Worm (Caenorhabditis elegans): ENCODE measurements around the gene F44F4.15.
"Not testable (repeated sequence)": the region's sequence is repeated elsewhere in the genome, so short reads cannot be mapped to it uniquely, and the experiment has no call there.

F44F4.15 gene

DNA sequence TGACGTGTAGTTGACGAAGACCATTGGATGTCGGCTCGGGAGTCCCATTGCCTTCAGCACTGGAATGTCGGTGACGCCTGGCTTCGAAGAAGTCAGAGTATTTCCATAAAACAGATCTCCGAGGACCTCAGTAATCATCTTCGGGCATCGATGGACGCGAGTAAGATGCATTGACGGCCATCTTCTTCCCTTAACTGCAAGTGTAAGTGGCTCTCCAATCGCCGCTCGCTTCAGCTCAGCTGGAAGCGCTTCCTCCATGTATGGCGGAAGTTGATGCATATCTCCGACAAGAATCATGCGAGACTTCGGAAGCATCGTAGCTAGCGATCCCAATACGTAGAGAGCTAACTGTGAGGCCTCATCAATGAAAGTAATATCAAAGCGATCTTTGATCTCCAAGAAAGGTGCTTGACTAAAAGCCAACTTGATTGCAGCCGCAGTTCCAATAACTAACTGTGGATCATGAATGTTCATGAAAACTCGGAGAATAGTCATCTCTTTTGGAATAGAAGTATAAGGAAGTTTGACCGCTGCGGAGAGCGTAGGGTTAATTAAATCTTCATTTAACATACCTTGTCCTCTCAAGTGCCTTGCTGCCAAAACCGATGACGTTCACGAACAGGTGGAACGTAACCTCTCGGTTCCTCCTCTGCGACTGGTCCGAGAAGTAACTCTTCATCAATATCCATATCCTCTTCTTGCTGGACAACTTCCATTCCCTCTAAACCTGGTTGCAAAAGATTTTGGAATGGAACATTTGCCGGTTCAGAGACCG is 19.7 kb downstream of the F44F4.15 start:
- TF ChIP-seq ceh-13 (GFP tag; optimal IDR thresholded peaks at IDR 0.05) (no peak), flt-1 (GFP tag; IDR thresholded peaks at IDR 0.05) (no peak), tbx-37 (GFP tag; conservative IDR thresholded peaks at IDR 0.05) (no peak), ceh-36 (tag; optimal IDR thresholded peaks at IDR 0.05) (no peak), tra-4 (tag; optimal IDR thresholded peaks at IDR 0.05) (no peak), B0310.2 (tag; optimal IDR thresholded peaks at IDR 0.05) (no peak), ets-7 (tag; optimal IDR thresholded peaks at IDR 0.05) (no peak), F13C5.2 (tag; optimal IDR thresholded peaks at IDR 0.05) (no peak), scrt-1 (GFP tag; IDR thresholded peaks at IDR 0.05) (no peak), pes-1 (GFP tag; IDR thresholded peaks at IDR 0.05) (no peak), hmg-4 (GFP tag; optimal IDR thresholded peaks at IDR 0.05) (no peak), hnd-1 (tag; optimal IDR thresholded peaks at IDR 0.05) (no peak)

DNA sequence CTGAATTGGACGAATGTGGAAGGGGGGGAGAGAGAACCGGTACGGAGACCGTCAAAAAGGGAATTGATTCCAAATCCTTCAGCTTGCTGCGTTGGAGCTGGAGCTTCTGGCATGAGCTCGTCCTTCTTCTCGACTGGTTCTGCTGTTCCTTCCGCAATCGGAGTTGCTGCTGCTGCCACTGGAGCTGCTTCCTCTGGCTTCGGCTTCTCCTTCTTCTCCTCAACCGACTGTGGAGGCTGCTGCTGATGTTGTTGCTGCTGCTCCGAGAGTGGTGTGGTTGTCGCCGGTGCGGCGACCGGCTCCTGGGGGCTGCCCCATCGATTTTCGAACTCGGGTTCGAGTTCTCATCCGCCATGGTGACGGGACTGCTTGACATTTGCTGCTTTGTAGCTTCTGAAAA is 20.3 kb downstream of the F44F4.15 start, which contains the start of gene R03D7.2:
TSS of gene R03D7.2 (minus strand) at position 399 of the 400 bp plus-strand sequence.
- no peak for TF ChIP-seq hmg-4 (GFP tag; optimal IDR thresholded peaks at IDR 0.05)
- TF ChIP-seq ets-7 (tag; optimal IDR thresholded peaks at IDR 0.05): no peak
- no peak for TF ChIP-seq scrt-1 (GFP tag; IDR thresholded peaks at IDR 0.05)
- no peak for TF ChIP-seq hmbx-1 (tag; optimal IDR thresholded peaks at IDR 0.05)
- TF ChIP-seq ceh-36 (tag; optimal IDR thresholded peaks at IDR 0.05): no peak
- no peak for TF ChIP-seq tbx-11 (GFP tag; IDR thresholded peaks at IDR 0.05)
- TF ChIP-seq aly-1 (tag; optimal IDR thresholded peaks at IDR 0.05): no peak
- TF ChIP-seq ama-1 (optimal IDR thresholded peaks at IDR 0.05): no peak
- no peak for TF ChIP-seq pes-1 (GFP tag; IDR thresholded peaks at IDR 0.05)
- TF ChIP-seq flt-1 (GFP tag; IDR thresholded peaks at IDR 0.05): no peak
- TF ChIP-seq ceh-13 (GFP tag; optimal IDR thresholded peaks at IDR 0.05): no peak
- no peak for TF ChIP-seq sea-1 (GFP tag; conservative IDR thresholded peaks at IDR 0.05)

DNA sequence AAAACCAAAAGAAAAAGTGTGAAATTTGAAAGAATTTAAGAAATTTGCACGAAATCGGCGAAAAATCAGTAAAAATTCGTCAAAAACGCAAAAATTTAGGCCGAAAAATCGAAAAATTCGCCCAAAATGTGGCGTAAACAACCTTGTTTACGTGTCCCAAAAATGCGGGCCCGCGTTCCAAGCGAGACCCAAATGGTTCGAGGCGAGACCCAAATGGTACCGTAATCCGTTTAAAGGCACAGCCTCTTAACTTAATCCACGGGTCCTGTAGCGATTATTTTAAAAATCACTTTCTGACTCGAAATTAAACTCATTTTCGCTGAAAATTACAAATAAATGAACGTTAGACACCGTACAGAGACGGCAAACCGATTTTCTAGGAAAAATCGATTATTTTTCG is 20.9 kb downstream of the F44F4.15 start:
- TF ChIP-seq pes-1 (GFP tag; IDR thresholded peaks at IDR 0.05) (no peak), sea-1 (GFP tag; conservative IDR thresholded peaks at IDR 0.05) (no peak), aly-1 (tag; optimal IDR thresholded peaks at IDR 0.05) (no peak), tbx-37 (GFP tag; conservative IDR thresholded peaks at IDR 0.05) (no peak), hmg-4 (GFP tag; optimal IDR thresholded peaks at IDR 0.05) (no peak), tra-4 (tag; optimal IDR thresholded peaks at IDR 0.05) (no peak), ets-7 (tag; optimal IDR thresholded peaks at IDR 0.05) (no peak), F13C5.2 (tag; optimal IDR thresholded peaks at IDR 0.05) (no peak), tbx-11 (GFP tag; IDR thresholded peaks at IDR 0.05) (no peak), flt-1 (GFP tag; IDR thresholded peaks at IDR 0.05) (no peak), ceh-13 (GFP tag; optimal IDR thresholded peaks at IDR 0.05) (no peak), scrt-1 (GFP tag; IDR thresholded peaks at IDR 0.05) (no peak), ceh-36 (tag; optimal IDR thresholded peaks at IDR 0.05) (no peak), hnd-1 (tag; optimal IDR thresholded peaks at IDR 0.05) (no peak), B0310.2 (tag; optimal IDR thresholded peaks at IDR 0.05) (no peak)

DNA sequence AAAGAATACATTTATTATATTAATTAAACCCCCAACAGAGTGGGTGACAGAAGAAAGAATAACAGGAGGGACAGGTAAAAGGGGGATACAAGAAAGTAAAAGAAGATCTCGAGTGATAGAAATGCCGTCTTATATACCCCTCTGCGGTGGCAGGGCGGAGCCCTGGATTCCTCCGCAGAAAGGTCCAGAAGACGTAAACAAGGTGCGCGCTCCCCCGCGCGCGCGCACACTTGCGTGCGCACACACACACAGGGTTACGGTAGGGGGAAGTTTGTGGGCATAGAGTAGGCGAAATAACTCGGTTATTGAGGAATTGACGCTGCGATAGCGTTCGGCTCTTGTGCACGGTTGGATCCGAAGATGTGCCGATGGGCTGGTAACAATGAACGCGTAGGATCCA is 27.5 kb downstream of the F44F4.15 start, which contains the start of gene R03D7.15:
TSS of gene R03D7.15 (plus strand) at position 299 of the 400 bp plus-strand sequence.
- not testable (repeated sequence) for TF ChIP-seq flt-1 (GFP tag; IDR thresholded peaks at IDR 0.05); hmg-4 (GFP tag; optimal IDR thresholded peaks at IDR 0.05); hnd-1 (tag; optimal IDR thresholded peaks at IDR 0.05)

DNA sequence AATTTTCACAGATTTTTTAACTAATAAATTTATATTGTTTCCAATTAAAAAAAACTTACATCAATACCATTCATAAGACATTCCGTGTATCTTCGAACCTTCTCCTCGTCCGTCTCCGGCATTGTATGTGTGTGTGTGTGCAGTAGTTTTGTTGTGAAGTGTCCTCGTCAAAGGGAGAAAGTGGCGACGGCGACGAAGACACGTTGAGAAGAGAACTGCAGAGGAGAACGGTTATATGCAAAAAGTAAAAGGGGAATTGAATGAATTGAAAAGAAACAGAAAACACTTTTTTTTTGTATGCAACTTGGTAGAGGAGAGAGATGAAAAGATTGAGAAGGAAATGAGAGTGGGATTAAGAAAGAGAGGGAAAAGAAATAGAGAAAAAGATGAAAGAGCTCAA is 31.0 kb downstream of the F44F4.15 start:
- no peak for TF ChIP-seq ceh-36 (tag; optimal IDR thresholded peaks at IDR 0.05)
- TF ChIP-seq pes-1 (GFP tag; IDR thresholded peaks at IDR 0.05): no peak
- TF ChIP-seq ets-7 (tag; optimal IDR thresholded peaks at IDR 0.05): no peak
- TF ChIP-seq sea-1 (GFP tag; conservative IDR thresholded peaks at IDR 0.05): no peak

DNA sequence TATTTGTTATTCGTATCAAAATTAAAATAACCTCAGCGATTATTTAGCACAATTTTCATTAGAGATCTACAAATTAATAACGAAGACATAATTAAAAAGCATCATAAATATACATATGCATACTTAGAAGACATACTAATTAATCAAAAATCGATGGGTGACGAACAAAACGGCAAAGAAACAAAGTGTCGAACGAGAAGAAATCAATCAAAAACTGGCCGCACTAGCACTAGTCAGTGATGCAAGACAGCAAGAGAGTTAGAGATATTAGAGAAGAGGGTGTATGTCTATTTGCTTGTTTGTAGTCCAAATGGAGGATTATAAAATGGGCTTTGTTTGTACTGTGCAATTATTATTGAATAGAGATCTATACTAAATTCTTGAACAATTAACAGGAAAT is 32.4 kb downstream of the F44F4.15 start:
- no peak for TF ChIP-seq flt-1 (GFP tag; IDR thresholded peaks at IDR 0.05)
- no peak for TF ChIP-seq B0310.2 (tag; optimal IDR thresholded peaks at IDR 0.05)
- no peak for TF ChIP-seq ets-7 (tag; optimal IDR thresholded peaks at IDR 0.05)
- TF ChIP-seq F13C5.2 (tag; optimal IDR thresholded peaks at IDR 0.05): no peak
- no peak for TF ChIP-seq ama-1 (optimal IDR thresholded peaks at IDR 0.05)
- TF ChIP-seq pes-1 (GFP tag; IDR thresholded peaks at IDR 0.05): no peak
- TF ChIP-seq sea-1 (GFP tag; conservative IDR thresholded peaks at IDR 0.05): no peak
- no peak for TF ChIP-seq tbx-11 (GFP tag; IDR thresholded peaks at IDR 0.05)
- no peak for TF ChIP-seq hmg-4 (GFP tag; optimal IDR thresholded peaks at IDR 0.05)

DNA sequence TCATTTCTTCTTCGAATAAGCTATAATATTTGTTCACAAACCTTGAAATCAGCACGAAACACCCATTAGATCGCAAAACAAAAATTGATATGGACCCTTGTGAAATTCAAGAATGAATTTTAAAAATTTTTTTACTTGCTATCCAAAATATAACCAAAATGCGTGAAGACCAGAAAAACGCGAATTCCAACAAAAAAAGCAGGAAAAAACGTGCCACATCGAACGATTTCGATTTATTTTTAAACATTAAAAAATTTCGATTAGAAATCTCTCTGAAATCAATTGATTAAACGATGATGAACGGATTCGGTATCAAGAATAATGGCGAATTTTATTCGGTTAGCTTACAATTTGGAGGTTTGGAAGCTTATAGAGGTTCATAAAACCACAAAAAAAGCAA is 32.9 kb downstream of the F44F4.15 start, which contains the start of the genes tceb-3 and gskl-1:
TSS of gene tceb-3 (minus strand) at position 101 of the 400 bp plus-strand sequence.
TSS of gene gskl-1 (plus strand) at position 243 of the 400 bp plus-strand sequence.
- TF ChIP-seq ceh-36 (tag; optimal IDR thresholded peaks at IDR 0.05): no peak
- TF ChIP-seq hnd-1 (tag; optimal IDR thresholded peaks at IDR 0.05): no peak
- no peak for TF ChIP-seq tbx-11 (GFP tag; IDR thresholded peaks at IDR 0.05)
- no peak for TF ChIP-seq ets-7 (tag; optimal IDR thresholded peaks at IDR 0.05)
- no peak for TF ChIP-seq scrt-1 (GFP tag; IDR thresholded peaks at IDR 0.05)
- no peak for TF ChIP-seq aly-1 (tag; optimal IDR thresholded peaks at IDR 0.05)
- no peak for TF ChIP-seq sea-1 (GFP tag; conservative IDR thresholded peaks at IDR 0.05)
- TF ChIP-seq ceh-13 (GFP tag; optimal IDR thresholded peaks at IDR 0.05): no peak
- TF ChIP-seq ama-1 (optimal IDR thresholded peaks at IDR 0.05): no peak
- no peak for TF ChIP-seq tra-4 (tag; optimal IDR thresholded peaks at IDR 0.05)
- no peak for TF ChIP-seq hmbx-1 (tag; optimal IDR thresholded peaks at IDR 0.05)
- TF ChIP-seq flt-1 (GFP tag; IDR thresholded peaks at IDR 0.05): no peak
- TF ChIP-seq pes-1 (GFP tag; IDR thresholded peaks at IDR 0.05): no peak
- TF ChIP-seq F13C5.2 (tag; optimal IDR thresholded peaks at IDR 0.05): no peak
- no peak for TF ChIP-seq tbx-37 (GFP tag; conservative IDR thresholded peaks at IDR 0.05)
- no peak for TF ChIP-seq B0310.2 (tag; optimal IDR thresholded peaks at IDR 0.05)
- TF ChIP-seq hmg-4 (GFP tag; optimal IDR thresholded peaks at IDR 0.05): no peak
